Fruit fly (Drosophila melanogaster): ENCODE measurements around the gene CG8475.
A peak's percentile ranks its signal among the peaks of the same experiment; 100 is the strongest.

Gene CG8475

dm6 chr2L:8156682-8157081 is 40.0 kb downstream of the CG8475 start (continued):
- peak; percentile 71 for TF ChIP-seq slou (GFP tag; optimal IDR thresholded peaks at IDR 0.05)
- no peak for TF ChIP-seq ato (GFP tag; IDR thresholded peaks at IDR 0.05; ENCODE audit: partially characterized antibody)
- peak; percentile 98 for TF ChIP-seq Med (GFP tag)
- no peak for TF ChIP-seq h (optimal IDR thresholded peaks at IDR 0.05)
- TF ChIP-seq ems (GFP tag; optimal IDR thresholded peaks at IDR 0.05) = peak; percentile 78
- peak; percentile 76 for TF ChIP-seq nmo (GFP tag; optimal IDR thresholded peaks at IDR 0.05)
- peak; percentile 23 for TF ChIP-seq CG9797 (GFP tag; optimal IDR thresholded peaks at IDR 0.05)
- TF ChIP-seq CG5953 (GFP tag; IDR thresholded peaks at IDR 0.05) = no peak
- TF ChIP-seq Sry-δ (GFP tag; optimal IDR thresholded peaks at IDR 0.05) = peak; percentile 42
- TF ChIP-seq dimm (GFP tag; IDR thresholded peaks at IDR 0.05) = no peak
- TF ChIP-seq CG14667 (GFP tag; IDR thresholded peaks at IDR 0.05) = peak; percentile 58
- TF ChIP-seq CG10366 (GFP tag; IDR thresholded peaks at IDR 0.05) = peak; percentile 68
- no peak for TF ChIP-seq Dfd (GFP tag; optimal IDR thresholded peaks at IDR 0.05)
- no peak for TF ChIP-seq CG11398 (GFP tag; optimal IDR thresholded peaks at IDR 0.05)
- TF ChIP-seq Ravus (GFP tag; IDR thresholded peaks at IDR 0.05) = peak; percentile 3; the same call in 1 of the 2 replicates
- peak; percentile 69; the same call in 1 of the 2 replicates for TF ChIP-seq CG6689 (GFP tag; IDR thresholded peaks at IDR 0.05)
- TF ChIP-seq CG10462 (GFP tag; optimal IDR thresholded peaks at IDR 0.05) = no peak
- TF ChIP-seq Max (GFP tag; optimal IDR thresholded peaks at IDR 0.05) = peak; percentile 74
- peak; percentile 26 for TF ChIP-seq Atf-2 (GFP tag; optimal IDR thresholded peaks at IDR 0.05)
- no peak; the same call in 2 of the 3 replicates for TF ChIP-seq C15 (GFP tag; IDR thresholded peaks at IDR 0.05)
- TF ChIP-seq pita (GFP tag; optimal IDR thresholded peaks at IDR 0.05) = no peak
- peak; percentile 22 for TF ChIP-seq sqz (GFP tag; optimal IDR thresholded peaks at IDR 0.05)
- peak; percentile 83 for TF ChIP-seq Taf1 (GFP tag; IDR thresholded peaks at IDR 0.05)
- TF ChIP-seq sr (GFP tag; IDR thresholded peaks at IDR 0.05) = no peak
- peak; percentile 41; the same call in 1 of the 2 replicates for TF ChIP-seq H2.0 (GFP tag; IDR thresholded peaks at IDR 0.05)
- TF ChIP-seq CG17328 (GFP tag; IDR thresholded peaks at IDR 0.05) = peak; percentile 69
- TF ChIP-seq CG17359 (tag; optimal IDR thresholded peaks at IDR 0.05) = peak; percentile 80
- peak; percentile 26 for TF ChIP-seq trh (GFP tag; optimal IDR thresholded peaks at IDR 0.05)
- no peak for TF ChIP-seq ac (GFP tag; optimal IDR thresholded peaks at IDR 0.05)
- no peak for TF ChIP-seq sima (GFP tag; optimal IDR thresholded peaks at IDR 0.05)
- peak; percentile 10 for TF ChIP-seq kni (GFP tag; optimal IDR thresholded peaks at IDR 0.05)
- TF ChIP-seq slp2 (GFP tag; optimal IDR thresholded peaks at IDR 0.05) = peak; percentile 36
- peak; percentile 69 for TF ChIP-seq stc (GFP tag; IDR thresholded peaks at IDR 0.05)
- TF ChIP-seq CG4820 (GFP tag; optimal IDR thresholded peaks at IDR 0.05) = peak; percentile 64
- TF ChIP-seq her (GFP tag; optimal IDR thresholded peaks at IDR 0.05) = peak; percentile 47
- TF ChIP-seq btn (GFP tag; optimal IDR thresholded peaks at IDR 0.05) = peak; percentile 21
- peak; percentile 62 for TF ChIP-seq CG7786 (GFP tag; optimal IDR thresholded peaks at IDR 0.05)
- peak; percentile 76 for TF ChIP-seq HLH54F (GFP tag; optimal IDR thresholded peaks at IDR 0.05)
- TF ChIP-seq Dll (GFP tag; IDR thresholded peaks at IDR 0.05; ENCODE audit: partially characterized antibody) = 0 out of 4 replicates have a peak, but pooled peaks have one; percentile 51
- peak; percentile 50; the same call in 2 of the 3 replicates for TF ChIP-seq CG34224 (GFP tag; IDR thresholded peaks at IDR 0.05; ENCODE audit: partially characterized antibody)
- peak; percentile 68 for TF ChIP-seq CG10654 (GFP tag; optimal IDR thresholded peaks at IDR 0.05)
- peak; percentile 28 for TF ChIP-seq Hmx (GFP tag; optimal IDR thresholded peaks at IDR 0.05)
- TF ChIP-seq Mrtf (GFP tag; IDR thresholded peaks at IDR 0.05) = no peak
- peak; percentile 77 for TF ChIP-seq stwl (tag; optimal IDR thresholded peaks at IDR 0.05)
- peak; percentile 92 to 99 for TF ChIP-seq crp (GFP tag; optimal IDR thresholded peaks at IDR 0.05)
- TF ChIP-seq CG18599 (GFP tag; optimal IDR thresholded peaks at IDR 0.05) = peak; percentile 85
- TF ChIP-seq CG18476 (GFP tag; optimal IDR thresholded peaks at IDR 0.05) = peak; percentile 75
- no peak for TF ChIP-seq klu (GFP tag; IDR thresholded peaks at IDR 0.05)
- TF ChIP-seq Nf-YB (GFP tag; optimal IDR thresholded peaks at IDR 0.05) = no peak
- TF ChIP-seq chn (GFP tag; optimal IDR thresholded peaks at IDR 0.05) = peak; percentile 77
- TF ChIP-seq CG31441 (GFP tag; IDR thresholded peaks at IDR 0.05) = peak; percentile 70
- no peak for TF ChIP-seq Opbp (GFP tag; IDR thresholded peaks at IDR 0.05; ENCODE audit: partially characterized antibody)
